Worm (Caenorhabditis elegans) whole organism, L4 larva: Measurements from ENCODE around the gene R02D5.10.

Experiments
- duxl-1 ChIP-seq: sonication (generic microtip); optimal IDR thresholded peaks from 2 replicates; lab custom pipeline; 2016; ENCODE audit warnings: mild to moderate bottlenecking, missing genetic modification characterization, moderate library complexity, missing compliant biosample characterization; ENCODE audit not compliant: poor library complexity
- dve-1 ChIP-seq: sonication (generic microtip); optimal IDR thresholded peaks from 2 replicates; lab custom pipeline; 2017; ENCODE audit warnings: antibody characterized with exemption, mild to moderate bottlenecking, missing genetic modification characterization, missing compliant biosample characterization; ENCODE audit not compliant: insufficient read depth
- lir-3 ChIP-seq: sonication (generic microtip); optimal IDR thresholded peaks from 2 replicates; lab custom pipeline; 2016; ENCODE audit warnings: mild to moderate bottlenecking, missing genetic modification characterization, missing compliant biosample characterization
- nhr-10 ChIP-seq: fragments of 150-350 bp; optimal IDR thresholded peaks from 2 replicates; lab custom pipeline; 2014; ENCODE audit warnings: missing biosample characterization, missing genetic modification characterization
- nhr-102 ChIP-seq: sonication (generic microtip); optimal IDR thresholded peaks from 2 replicates; lab custom pipeline; 2016; ENCODE audit warnings: mild to moderate bottlenecking, missing genetic modification characterization, moderate library complexity, missing compliant biosample characterization
- zip-2 ChIP-seq: fragments of 150-350 bp; optimal IDR thresholded peaks from 2 replicates; lab custom pipeline; 2014; ENCODE audit warnings: missing biosample characterization, missing genetic modification characterization

ce11 chrV:14495493-14495892, 13.4 kb downstream of the R02D5.10 start:
- TF ChIP-seq duxl-1 (tag; lab: Kevin White, UChicago) = no peak
- no peak for TF ChIP-seq nhr-102 (tag; lab: Kevin White, UChicago)
- TF ChIP-seq dve-1 (tag; lab: Kevin White, UChicago) = no peak
- no peak for TF ChIP-seq lir-3 (tag; lab: Kevin White, UChicago)
- no peak for TF ChIP-seq nhr-10 (tag; lab: Kevin White, UChicago)
- TF ChIP-seq zip-2 (tag; lab: Kevin White, UChicago) = no peak
